Worm (Caenorhabditis elegans) whole organism, L1 larva: ENCODE results near the gene rde-8.

Source experiments
- blmp-1 ChIP-seq: fragments of 150-350 bp; optimal IDR thresholded peaks from 2 replicates; lab custom pipeline; 2014; ENCODE audit warnings: missing biosample characterization, missing genetic modification characterization
- lin-15B ChIP-seq: fragments of 150-350 bp; sonication (generic microtip); optimal IDR thresholded peaks from 3 replicates; lab custom pipeline; 2014; ENCODE audit warnings: missing biosample characterization, missing genetic modification characterization
- lin-39 ChIP-seq: fragments of 150-350 bp; optimal IDR thresholded peaks from 2 replicates; lab custom pipeline; 2014; ENCODE audit warnings: missing biosample characterization, missing genetic modification reagents, missing genetic modification characterization
- nhr-11 ChIP-seq: fragments of 150-350 bp; optimal IDR thresholded peaks from 2 replicates; lab custom pipeline; 2014; ENCODE audit warnings: missing biosample characterization, missing genetic modification characterization
- sox-4 ChIP-seq: sonication (generic microtip); optimal IDR thresholded peaks from 2 replicates; lab custom pipeline; 2016; ENCODE audit warnings: missing genetic modification characterization, missing compliant biosample characterization
- unc-62 ChIP-seq: fragments of 150-350 bp; optimal IDR thresholded peaks from 2 replicates; lab custom pipeline; 2014; ENCODE audit warnings: missing biosample characterization, missing genetic modification reagents, missing genetic modification characterization

- TF ChIP-seq sox-4 (tag; lab: Kevin White, UChicago) (no peak), lin-39 (tag; lab: Kevin White, UChicago) (no peak), unc-62 (GFP tag; lab: Kevin White, UChicago) (no peak), lin-15B (no peak), nhr-11 (tag; lab: Kevin White, UChicago) (no peak), blmp-1 (tag; lab: Kevin White, UChicago) (no peak)
These were observed 8.3 kb upstream of the rde-8 start, which contains the start of the genes ZC477.7 and ssq-3 for ce11 chrIV:7111354-7111753.
